Fruit fly (Drosophila melanogaster): ENCODE data around the gene B-H2.

The B-H2 gene

DNA sequence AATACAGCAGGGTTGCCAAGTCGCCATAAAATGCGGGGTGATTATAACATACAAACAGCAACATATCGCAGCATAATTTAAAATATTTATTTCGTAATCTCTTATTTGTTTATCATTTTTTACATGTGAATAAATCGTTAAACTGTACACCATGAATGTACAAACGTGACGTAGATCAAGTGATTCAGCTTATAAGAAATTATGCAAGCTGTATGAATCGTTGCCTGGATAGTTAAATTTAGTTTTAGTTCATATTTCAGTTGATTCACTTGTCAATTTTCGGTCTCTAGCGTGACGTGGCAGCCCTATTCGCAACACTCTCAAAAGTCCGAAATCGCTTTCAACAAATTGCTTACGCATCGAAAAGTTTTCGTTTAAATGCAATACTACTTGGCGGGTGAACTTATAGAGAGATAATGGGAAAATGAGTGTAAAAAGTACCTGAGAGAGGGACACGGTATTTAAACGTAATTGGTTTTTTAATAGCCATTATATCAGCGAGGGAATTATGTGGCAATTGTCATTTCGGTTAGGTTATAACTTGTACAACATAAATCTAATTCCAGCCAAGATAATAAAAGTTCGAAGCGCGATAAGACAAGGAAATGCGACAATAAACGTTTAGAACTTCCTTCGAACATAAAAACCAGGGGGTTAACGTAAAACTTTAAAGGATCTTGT is 22.2 kb upstream of the B-H2 start (continued):
- TF ChIP-seq PHDP (tag; optimal IDR thresholded peaks at IDR 0.05) (peak; percentile 79), CG17612 (GFP tag; IDR thresholded peaks at IDR 0.05) (0 out of 2 replicates have a peak, but pooled peaks have one; percentile 18), CG1024 (GFP tag; IDR thresholded peaks at IDR 0.05) (no peak), Nf-YA (GFP tag; IDR thresholded peaks at IDR 0.05) (no peak), grn (GFP tag; optimal IDR thresholded peaks at IDR 0.05) (no peak), Side (GFP tag; optimal IDR thresholded peaks at IDR 0.05) (peak; percentile 4), CG4854 (GFP tag; optimal IDR thresholded peaks at IDR 0.05) (peak; percentile 9), peb (GFP tag; IDR thresholded peaks at IDR 0.05) (no peak), Lhr (GFP tag; optimal IDR thresholded peaks at IDR 0.05) (no peak), en (GFP tag; optimal IDR thresholded peaks at IDR 0.05) (peak; percentile 14), luna (GFP tag; optimal IDR thresholded peaks at IDR 0.05) (peak; percentile 37), chinmo (GFP tag; IDR thresholded peaks at IDR 0.05; ENCODE audit: partially characterized antibody) (no peak), CG18011 (GFP tag; optimal IDR thresholded peaks at IDR 0.05) (peak; percentile 48), abd-A (tag; optimal IDR thresholded peaks at IDR 0.05) (no peak), pzg (GFP tag; optimal IDR thresholded peaks at IDR 0.05) (no peak), dm (GFP tag; optimal IDR thresholded peaks at IDR 0.05) (no peak), CG8765 (GFP tag; IDR thresholded peaks at IDR 0.05) (no peak), zen (tag; optimal IDR thresholded peaks at IDR 0.05) (peak; percentile 34), vvl (GFP tag; IDR thresholded peaks at IDR 0.05) (peak; percentile 61), Ets65A (GFP tag) (peak; percentile 85), CG10366 (GFP tag; IDR thresholded peaks at IDR 0.05) (peak; percentile 56), CG14667 (GFP tag; IDR thresholded peaks at IDR 0.05) (no peak), Mad (GFP tag; optimal IDR thresholded peaks at IDR 0.05) (peak; percentile 36), so (GFP tag; IDR thresholded peaks at IDR 0.05) (peak; percentile 10; the same call in 1 of the 3 replicates), Aef1 (GFP tag; IDR thresholded peaks at IDR 0.05) (peak; percentile 34; the same call in 1 of the 3 replicates), CG9876 (GFP tag; optimal IDR thresholded peaks at IDR 0.05) (no peak), CG2116 (GFP tag; optimal IDR thresholded peaks at IDR 0.05) (peak; percentile 26), BEAF-32 (GFP tag; optimal IDR thresholded peaks at IDR 0.05) (peak; percentile 5), p53 (GFP tag; optimal IDR thresholded peaks at IDR 0.05) (no peak), tin (GFP tag; optimal IDR thresholded peaks at IDR 0.05) (peak; percentile 47), Scr (GFP tag; IDR thresholded peaks at IDR 0.05; ENCODE audit: partially characterized antibody) (no peak), gem (tag; optimal IDR thresholded peaks at IDR 0.05) (peak; percentile 82), emc (GFP tag; optimal IDR thresholded peaks at IDR 0.05) (no peak), CG9727 (GFP tag; optimal IDR thresholded peaks at IDR 0.05) (peak; percentile 71), jumu (GFP tag; optimal IDR thresholded peaks at IDR 0.05) (peak; percentile 11), CG17568 (GFP tag; optimal IDR thresholded peaks at IDR 0.05) (peak; percentile 50), CG17829 (tag; optimal IDR thresholded peaks at IDR 0.05) (peak; percentile 60), dati (GFP tag; IDR thresholded peaks at IDR 0.05) (peak; percentile 18; the same call in 1 of the 2 replicates), toy (GFP tag; IDR thresholded peaks at IDR 0.05) (no peak), CG1233 (GFP tag; optimal IDR thresholded peaks at IDR 0.05) (peak; percentile 60), nerfin-2 (GFP tag; IDR thresholded peaks at IDR 0.05; ENCODE audit: partially characterized antibody) (no peak), Hmr (GFP tag; optimal IDR thresholded peaks at IDR 0.05) (peak; percentile 80), Sox102F (GFP tag; optimal IDR thresholded peaks at IDR 0.05) (peak; percentile 75), NC2α (GFP tag; optimal IDR thresholded peaks at IDR 0.05) (no peak), ara (GFP tag; IDR thresholded peaks at IDR 0.05) (no peak), CG8478 (optimal IDR thresholded peaks at IDR 0.05) (no peak), dpn (GFP tag; optimal IDR thresholded peaks at IDR 0.05) (peak; percentile 43 to 48), exex (tag; optimal IDR thresholded peaks at IDR 0.05) (peak; percentile 97), CG3838 (GFP tag; optimal IDR thresholded peaks at IDR 0.05) (no peak), cwo (GFP tag; optimal IDR thresholded peaks at IDR 0.05) (peak; percentile 77)

Data from whole organism, embryonic.